Worm (Caenorhabditis elegans): Measurements from ENCODE around the gene Y75B8A.24.

DNA sequence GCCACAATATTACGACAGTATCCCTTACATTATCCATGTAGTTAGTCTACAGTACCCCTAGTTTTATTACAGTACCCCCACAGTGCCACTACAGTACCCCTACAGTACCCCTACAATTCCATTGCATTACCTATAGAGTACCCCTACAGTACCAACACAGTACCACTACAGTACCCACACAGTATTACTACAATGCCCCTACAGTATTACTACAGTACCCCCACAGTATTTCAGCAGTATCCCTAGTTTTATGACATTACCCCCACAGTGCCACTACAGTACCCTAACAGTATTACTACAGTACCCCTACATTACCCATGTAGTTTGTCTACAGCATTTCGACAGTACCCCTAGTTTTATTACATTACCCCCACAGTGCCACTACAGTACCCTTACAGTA lies 40.1 kb downstream of the Y75B8A.24 start:
- TF ChIP-seq ztf-11 (tag; optimal IDR thresholded peaks at IDR 0.05) (no peak), egl-27 (tag; optimal IDR thresholded peaks at IDR 0.05) (no peak), Y55F3AM.14 (GFP tag; optimal IDR thresholded peaks at IDR 0.05) (no peak), nhr-25 (tag; optimal IDR thresholded peaks at IDR 0.05) (no peak), nhr-77 (tag; optimal IDR thresholded peaks at IDR 0.05) (no peak), ama-1 (optimal IDR thresholded peaks at IDR 0.05) (no peak), elt-1 (tag; optimal IDR thresholded peaks at IDR 0.05) (no peak), mdl-1 (tag; optimal IDR thresholded peaks at IDR 0.05) (no peak), lsy-2 (tag; optimal IDR thresholded peaks at IDR 0.05) (no peak)

All from whole organism, L2 larva.